Fruit fly (Drosophila melanogaster): ENCODE measurements around the gene CG16986.

The CG16986 gene

dm6 chr3L:2570269-2570723, 29.8 kb upstream of the CG16986 start (continued):
- TF ChIP-seq h (optimal IDR thresholded peaks at IDR 0.05) (no peak), CG9876 (GFP tag; optimal IDR thresholded peaks at IDR 0.05) (no peak), HLHmδ (GFP tag; optimal IDR thresholded peaks at IDR 0.05) (no peak), croc (GFP tag; conservative IDR thresholded peaks at IDR 0.05) (no peak), twi (tag; optimal IDR thresholded peaks at IDR 0.05) (no peak), CG18599 (GFP tag; optimal IDR thresholded peaks at IDR 0.05) (peak; percentile 33), Hmx (GFP tag; optimal IDR thresholded peaks at IDR 0.05) (no peak), CG6683 (GFP tag; optimal IDR thresholded peaks at IDR 0.05) (no peak), CG2202 (tag; optimal IDR thresholded peaks at IDR 0.05) (no peak), CG10654 (GFP tag; optimal IDR thresholded peaks at IDR 0.05) (peak; percentile 9), CG32767 (GFP tag; IDR thresholded peaks at IDR 0.05) (0 out of 2 replicates have a peak, but pooled peaks have one; percentile 52), hkb (optimal IDR thresholded peaks at IDR 0.05) (no peak), hkb (GFP tag; IDR thresholded peaks at IDR 0.05) (peak; percentile 78), CG14050 (GFP tag; IDR thresholded peaks at IDR 0.05) (peak; percentile 23; the same call in 1 of the 3 replicates), lab (GFP tag; optimal IDR thresholded peaks at IDR 0.05) (peak; percentile 70), wek (GFP tag; optimal IDR thresholded peaks at IDR 0.05) (no peak), Dll (GFP tag; IDR thresholded peaks at IDR 0.05; ENCODE audit: partially characterized antibody) (no peak), CG30403 (GFP tag; optimal IDR thresholded peaks at IDR 0.05) (peak; percentile 36), mld (GFP tag; IDR thresholded peaks at IDR 0.05; ENCODE audit: partially characterized antibody) (no peak), CHES-1-like (GFP tag; optimal IDR thresholded peaks at IDR 0.05) (no peak), H2.0 (GFP tag; IDR thresholded peaks at IDR 0.05) (0 out of 2 replicates have a peak, but pooled peaks have one; percentile 22), sug (tag; optimal IDR thresholded peaks at IDR 0.05) (peak; percentile 13), CG11456 (GFP tag; IDR thresholded peaks at IDR 0.05) (no peak), CG12391 (tag; optimal IDR thresholded peaks at IDR 0.05) (peak; percentile 60), CG6765 (GFP tag; optimal IDR thresholded peaks at IDR 0.05) (no peak), CG13287 (GFP tag; IDR thresholded peaks at IDR 0.05; ENCODE audit: partially characterized antibody) (no peak), Fer2 (tag; optimal IDR thresholded peaks at IDR 0.05) (no peak), fd3F (GFP tag; optimal IDR thresholded peaks at IDR 0.05) (no peak), CG16815 (GFP tag; optimal IDR thresholded peaks at IDR 0.05) (no peak), CG6689 (GFP tag; IDR thresholded peaks at IDR 0.05) (no peak), CG11085 (GFP tag; IDR thresholded peaks at IDR 0.05) (no peak), CG11723 (GFP tag; optimal IDR thresholded peaks at IDR 0.05) (no peak), CG4707 (GFP tag; optimal IDR thresholded peaks at IDR 0.05) (peak; percentile 10), Mes4 (GFP tag; optimal IDR thresholded peaks at IDR 0.05) (no peak), CG10274 (GFP tag; optimal IDR thresholded peaks at IDR 0.05) (no peak), CG14860 (GFP tag; IDR thresholded peaks at IDR 0.05; ENCODE audit: partially characterized antibody) (no peak), HLH4C (GFP tag; IDR thresholded peaks at IDR 0.05; ENCODE audit: partially characterized antibody) (no peak), Med (GFP tag) (peak; percentile 77), Hr39 (optimal IDR thresholded peaks at IDR 0.05) (no peak), CG14014 (GFP tag; IDR thresholded peaks at IDR 0.05) (no peak; the same call in 1 of the 2 replicates), CG7987 (GFP tag; optimal IDR thresholded peaks at IDR 0.05) (no peak), tap (tag; optimal IDR thresholded peaks at IDR 0.05) (peak; percentile 58), NFAT (GFP tag; IDR thresholded peaks at IDR 0.05) (no peak), Mad (GFP tag; optimal IDR thresholded peaks at IDR 0.05) (no peak), CG31441 (GFP tag; IDR thresholded peaks at IDR 0.05) (peak; percentile 70; the same call in 1 of the 2 replicates), CG4424 (GFP tag; optimal IDR thresholded peaks at IDR 0.05) (peak; percentile 50), CG3847 (GFP tag; IDR thresholded peaks at IDR 0.05) (no peak), zf30C (GFP tag; optimal IDR thresholded peaks at IDR 0.05) (no peak), jing (GFP tag; optimal IDR thresholded peaks at IDR 0.05) (no peak), pb (GFP tag; optimal IDR thresholded peaks at IDR 0.05) (no peak), CG11093 (GFP tag; IDR thresholded peaks at IDR 0.05) (no peak), CG8765 (GFP tag; IDR thresholded peaks at IDR 0.05) (no peak)

All from whole organism, embryonic.